Fruit fly (Drosophila melanogaster): ENCODE measurements around the gene CG31975.

DNA sequence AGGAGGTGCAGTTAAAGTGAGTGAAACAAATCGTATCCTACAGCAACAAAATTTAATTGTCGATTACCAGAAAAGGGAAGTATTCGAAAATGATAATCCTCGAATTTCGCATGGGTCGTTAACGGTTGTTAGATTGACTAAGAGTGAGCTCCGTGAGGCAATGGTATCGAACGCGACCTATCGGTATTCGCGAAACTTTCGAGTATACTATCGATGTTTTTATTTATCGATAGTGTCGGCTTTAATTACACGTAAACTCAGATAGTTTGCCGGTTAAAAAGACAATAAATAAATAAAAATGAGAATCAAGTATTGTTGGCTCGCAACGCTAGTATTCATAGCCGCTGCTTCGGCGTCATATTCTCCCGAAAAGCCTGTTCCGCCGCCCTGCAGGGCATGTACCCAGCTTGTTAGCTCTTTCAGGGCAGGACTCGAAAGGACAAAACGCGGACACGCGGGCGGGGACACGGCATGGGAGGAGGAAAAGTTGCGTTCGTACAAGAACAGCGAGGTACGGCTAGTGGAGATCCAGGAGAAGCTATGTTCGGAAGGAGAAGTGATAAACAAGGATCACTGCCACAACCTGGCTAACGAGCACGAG is 38.5 kb downstream of the CG31975 start, which contains the start of gene Creld:
- TF ChIP-seq onecut (GFP tag; IDR thresholded peaks at IDR 0.05) (no peak), CG6175 (GFP tag; IDR thresholded peaks at IDR 0.05) (no peak), CG7556 (GFP tag; optimal IDR thresholded peaks at IDR 0.05) (no peak), D (optimal IDR thresholded peaks at IDR 0.05) (no peak), D (GFP tag; optimal IDR thresholded peaks at IDR 0.05) (no peak), Hr39 (optimal IDR thresholded peaks at IDR 0.05) (no peak), CG6272 (GFP tag; IDR thresholded peaks at IDR 0.05) (no peak; the same call in 1 of the 2 replicates), CG31441 (GFP tag; IDR thresholded peaks at IDR 0.05) (no peak), CG6254 (GFP tag; optimal IDR thresholded peaks at IDR 0.05) (no peak), esg (GFP tag; conservative IDR thresholded peaks at IDR 0.05) (no peak), Myb (GFP tag; optimal IDR thresholded peaks at IDR 0.05) (peak; percentile 90)
